Worm (Caenorhabditis elegans) whole organism, young adult: Measurements from ENCODE around the gene rpl-7A.

Experiments
- B0035.1 ChIP-seq: sonication (generic microtip); optimal IDR thresholded peaks from 2 replicates; lab custom pipeline; 2016; ENCODE audit warnings: missing genetic modification characterization, mild to moderate bottlenecking, missing compliant biosample characterization, missing genotype, missing genetic modification reagents
- D2030.7 ChIP-seq: fragments of 200-800 bp; sonication (Bioruptor generic); IDR thresholded peaks from 2 replicates; pipeline ENCODE4 v1.3.6; 2022; ENCODE audit warnings: missing genetic modification reagents, missing genetic modification characterization, missing compliant biosample characterization
- F22D6.2 ChIP-seq: sonication (generic microtip); optimal IDR thresholded peaks from 2 replicates; lab custom pipeline; 2016; ENCODE audit warnings: mild to moderate bottlenecking, missing genetic modification characterization, missing compliant biosample characterization
- F23B12.7 ChIP-seq: sonication (generic microtip); optimal IDR thresholded peaks from 2 replicates; lab custom pipeline; 2017; ENCODE audit warnings: missing genetic modification characterization, mild to moderate bottlenecking, missing compliant biosample characterization, antibody characterized with exemption, moderate library complexity; ENCODE audit not compliant: insufficient read depth
- F39B2.1 ChIP-seq: fragments of 200-800 bp; sonication (Bioruptor generic); IDR thresholded peaks from 2 replicates; pipeline ENCODE4 v1.3.6; 2022; ENCODE audit warnings: missing genetic modification reagents, missing genetic modification characterization, missing compliant biosample characterization
- F57C9.4 ChIP-seq: sonication (generic microtip); optimal IDR thresholded peaks from 2 replicates; lab custom pipeline; 2017; ENCODE audit warnings: mild to moderate bottlenecking, missing genetic modification characterization, missing compliant biosample characterization
- K11D2.4 ChIP-seq: fragments of 200-800 bp; sonication (Bioruptor generic); IDR thresholded peaks from 2 replicates; pipeline ENCODE4 v1.3.6; 2022; ENCODE audit warnings: missing genetic modification reagents, missing genetic modification characterization, missing compliant biosample characterization
- T07F8.4 ChIP-seq: sonication (generic microtip); optimal IDR thresholded peaks from 2 replicates; lab custom pipeline; 2016; ENCODE audit warnings: mild to moderate bottlenecking, missing genetic modification characterization, moderate library complexity, missing compliant biosample characterization
- Y53G8AR.9 ChIP-seq: fragments of 200-800 bp; sonication (Bioruptor generic); conservative IDR thresholded peaks from 2 replicates; pipeline ENCODE4 v1.3.6; 2022; ENCODE audit warnings: missing genetic modification reagents, missing genetic modification characterization, missing compliant biosample characterization
- Y95B8A.8 ChIP-seq: fragments of 200-800 bp; sonication (Bioruptor generic); IDR thresholded peaks from 2 replicates; pipeline ENCODE4 v1.3.6; 2022; ENCODE audit warnings: missing genetic modification reagents, missing genetic modification characterization, missing compliant biosample characterization
- ZK185.1 ChIP-seq: sonication (generic microtip); optimal IDR thresholded peaks from 2 replicates; lab custom pipeline; 2016; ENCODE audit warnings: mild to moderate bottlenecking, missing genetic modification characterization, missing compliant biosample characterization; ENCODE audit not compliant: poor library complexity, severe bottlenecking
- aptf-2 ChIP-seq: fragments of 200-800 bp; sonication (Bioruptor generic); conservative IDR thresholded peaks from 2 replicates; pipeline ENCODE4 v1.3.6; 2022; ENCODE audit warnings: missing genetic modification reagents, missing genetic modification characterization, missing compliant biosample characterization
- athp-1 ChIP-seq: sonication (generic microtip); optimal IDR thresholded peaks from 2 replicates; lab custom pipeline; 2017; ENCODE audit warnings: mild to moderate bottlenecking, missing genetic modification characterization, missing compliant biosample characterization
- attf-5 ChIP-seq: fragments of 200-800 bp; sonication (Bioruptor generic); optimal IDR thresholded peaks from 2 replicates; lab custom pipeline; 2018; ENCODE audit warnings: mild to moderate bottlenecking, missing genetic modification characterization, missing compliant biosample characterization
- ceh-91 ChIP-seq: fragments of 200-800 bp; sonication (Bioruptor generic); IDR thresholded peaks from 2 replicates; pipeline ENCODE4 v1.3.6; 2022; ENCODE audit warnings: missing genetic modification reagents, missing genetic modification characterization, missing compliant biosample characterization
- die-1 ChIP-seq: sonication (generic microtip); optimal IDR thresholded peaks from 2 replicates; lab custom pipeline; 2016; ENCODE audit warnings: missing genotype, mild to moderate bottlenecking, missing genetic modification characterization, missing compliant biosample characterization
- dpff-1 ChIP-seq: sonication (generic microtip); optimal IDR thresholded peaks from 2 replicates; lab custom pipeline; 2017; ENCODE audit warnings: mild to moderate bottlenecking, missing genetic modification characterization, missing compliant biosample characterization
- egrh-3 ChIP-seq: fragments of 200-800 bp; sonication (Bioruptor generic); IDR thresholded peaks from 2 replicates; pipeline ENCODE4 v1.3.6; 2022; ENCODE audit warnings: missing genetic modification reagents, missing genetic modification characterization, missing compliant biosample characterization
- gei-17 ChIP-seq: fragments of 200-800 bp; sonication (Bioruptor generic); optimal IDR thresholded peaks from 2 replicates; lab custom pipeline; 2018; ENCODE audit warnings: mild to moderate bottlenecking, missing genetic modification characterization, missing compliant biosample characterization
- him-1 ChIP-seq: sonication (generic microtip); optimal IDR thresholded peaks from 2 replicates; lab custom pipeline; 2016; ENCODE audit warnings: missing genotype, missing genetic modification reagents, missing genetic modification characterization, missing compliant biosample characterization
- hlh-12 ChIP-seq: sonication (generic microtip); optimal IDR thresholded peaks from 2 replicates; lab custom pipeline; 2016; ENCODE audit warnings: missing genetic modification characterization, missing compliant biosample characterization
- hlh-26 ChIP-seq: fragments of 200-800 bp; sonication (Bioruptor generic); conservative IDR thresholded peaks from 2 replicates; pipeline ENCODE4 v1.3.6; 2022; ENCODE audit warnings: missing genetic modification reagents, missing genetic modification characterization, missing compliant biosample characterization
- hmg-1.2 ChIP-seq: fragments of 200-800 bp; sonication (Bioruptor generic); IDR thresholded peaks from 2 replicates; pipeline ENCODE4 v1.3.6; 2022; ENCODE audit warnings: missing genetic modification reagents, missing genetic modification characterization, missing compliant biosample characterization
- hmg-20 ChIP-seq: fragments of 200-800 bp; sonication (Bioruptor generic); IDR thresholded peaks from 2 replicates; pipeline ENCODE4 v1.3.6; 2022; ENCODE audit warnings: missing genetic modification reagents, missing genetic modification characterization, missing compliant biosample characterization
- hrde-1 ChIP-seq: sonication (generic microtip); optimal IDR thresholded peaks from 2 replicates; lab custom pipeline; 2016; ENCODE audit warnings: missing genetic modification characterization, mild to moderate bottlenecking, missing compliant biosample characterization, moderate library complexity, missing genotype, missing genetic modification reagents, borderline replicate concordance
- hsf-1 ChIP-seq: fragments of 200-800 bp; sonication (Bioruptor generic); IDR thresholded peaks from 2 replicates; pipeline ENCODE4 v1.3.6; 2022; ENCODE audit warnings: missing genetic modification reagents, missing genetic modification characterization, missing compliant biosample characterization
- let-607 ChIP-seq, 2 experiments: fragments of 200-800 bp in 1 of 2; sonication (Bioruptor generic) in 1 of 2; sonication (generic microtip) in 1 of 2; optimal IDR thresholded peaks; 2 replicates each; lab custom pipeline; 2016 to 2018; ENCODE audit warnings: mild to moderate bottlenecking in 2 of 2, missing compliant biosample characterization in 2 of 2, missing genetic modification characterization in 2 of 2, moderate library complexity in 2 of 2, missing genotype in 1 of 2
- lin-54 ChIP-seq: fragments of 200-800 bp; sonication (Bioruptor generic); optimal IDR thresholded peaks from 2 replicates; lab custom pipeline; 2018; ENCODE audit warnings: mild to moderate bottlenecking, missing genetic modification characterization, missing compliant biosample characterization
- lsy-27 ChIP-seq: sonication (generic microtip); optimal IDR thresholded peaks from 2 replicates; lab custom pipeline; 2017; ENCODE audit warnings: missing genetic modification characterization, mild to moderate bottlenecking, missing compliant biosample characterization, antibody characterized with exemption, missing genotype, borderline replicate concordance; ENCODE audit not compliant: insufficient read depth
- madf-6 ChIP-seq: fragments of 200-800 bp; sonication (Bioruptor generic); IDR thresholded peaks from 2 replicates; pipeline ENCODE4 v1.3.6; 2022; ENCODE audit warnings: missing genetic modification reagents, missing genetic modification characterization, missing compliant biosample characterization
- madf-8 ChIP-seq: fragments of 200-800 bp; sonication (Bioruptor generic); conservative IDR thresholded peaks from 2 replicates; pipeline ENCODE4 v1.3.6; 2022; ENCODE audit warnings: missing genetic modification reagents, missing genetic modification characterization, missing compliant biosample characterization
- mes-4 ChIP-seq: sonication (generic microtip); optimal IDR thresholded peaks from 2 replicates; lab custom pipeline; 2016; ENCODE audit warnings: missing genotype, missing genetic modification characterization, missing compliant biosample characterization
- nhr-80 ChIP-seq: sonication (generic microtip); optimal IDR thresholded peaks from 2 replicates; lab custom pipeline; 2016; ENCODE audit warnings: missing genetic modification characterization, missing compliant biosample characterization
- rcor-1 ChIP-seq: fragments of 200-800 bp; sonication (Bioruptor generic); IDR thresholded peaks from 2 replicates; pipeline ENCODE4 v1.3.6; 2022; ENCODE audit warnings: missing genetic modification reagents, missing genetic modification characterization, missing compliant biosample characterization
- sea-2 ChIP-seq: fragments of 200-800 bp; sonication (Bioruptor generic); IDR thresholded peaks from 2 replicates; pipeline ENCODE4 v1.3.6; 2022; ENCODE audit warnings: missing genetic modification characterization, missing compliant biosample characterization
- snpc-3.4 ChIP-seq: sonication (generic microtip); optimal IDR thresholded peaks from 2 replicates; lab custom pipeline; 2017; ENCODE audit warnings: missing genetic modification characterization, mild to moderate bottlenecking, missing compliant biosample characterization, antibody characterized with exemption, moderate library complexity, missing genotype, missing genetic modification reagents
- snpc-4 ChIP-seq, 5 experiments: fragments of 150-350 bp in 1 of 5; sonication (generic microtip) in 4 of 5; optimal IDR thresholded peaks; 2 replicates each; lab custom pipeline; 2014 to 2018; ENCODE audit warnings: missing genetic modification characterization in 5 of 5, missing biosample characterization in 3 of 5, antibody characterized with exemption in 2 of 5, mild to moderate bottlenecking in 2 of 5, missing compliant biosample characterization in 2 of 5, missing genotype in 2 of 5, moderate library complexity in 2 of 5, missing genetic modification reagents in 1 of 5
- somi-1 ChIP-seq: fragments of 200-800 bp; sonication (Bioruptor generic); optimal IDR thresholded peaks from 2 replicates; lab custom pipeline; 2018; ENCODE audit warnings: mild to moderate bottlenecking, missing genetic modification characterization, missing compliant biosample characterization
- tlf-1 ChIP-seq: fragments of 200-800 bp; sonication (Bioruptor generic); optimal IDR thresholded peaks from 2 replicates; lab custom pipeline; 2018; ENCODE audit warnings: mild to moderate bottlenecking, missing genetic modification characterization, missing compliant biosample characterization
- zfh-2 ChIP-seq: fragments of 200-800 bp; sonication (Bioruptor generic); conservative IDR thresholded peaks from 2 replicates; pipeline ENCODE4 v1.3.6; 2022; ENCODE audit warnings: missing genetic modification reagents, missing genetic modification characterization, missing compliant biosample characterization
- zim-3 ChIP-seq: sonication (generic microtip); optimal IDR thresholded peaks from 2 replicates; lab custom pipeline; 2017; ENCODE audit warnings: mild to moderate bottlenecking, missing genetic modification characterization, moderate library complexity, missing compliant biosample characterization
- ztf-25 ChIP-seq: fragments of 200-800 bp; sonication (Bioruptor generic); IDR thresholded peaks from 2 replicates; pipeline ENCODE4 v1.3.6; 2022; ENCODE audit warnings: missing genetic modification reagents, missing genetic modification characterization, missing compliant biosample characterization
- ztf-6 ChIP-seq: fragments of 200-800 bp; sonication (Bioruptor generic); IDR thresholded peaks from 2 replicates; pipeline ENCODE4 v1.3.6; 2022; ENCODE audit warnings: missing genetic modification reagents, missing genetic modification characterization, missing compliant biosample characterization

rpl-7A gene

ce11 chrIV:4395555-4395954 is 5.2 kb upstream of the rpl-7A start:
- no peak for TF ChIP-seq die-1 (tag; lab: Kevin White, UChicago)
- no peak for TF ChIP-seq ceh-91 (GFP tag; lab: Robert Waterston, UW)
- TF ChIP-seq lsy-27 (tag; lab: Kevin White, UChicago): no peak
- TF ChIP-seq hlh-12 (tag; lab: Kevin White, UChicago): no peak
- TF ChIP-seq zim-3 (tag; lab: Kevin White, UChicago): no peak
- TF ChIP-seq hmg-20: no peak
- no peak for TF ChIP-seq lin-54 (GFP tag; lab: Kevin White, UChicago)
- TF ChIP-seq rcor-1: no peak
- no peak for TF ChIP-seq ztf-6
- TF ChIP-seq T07F8.4: no peak
- TF ChIP-seq B0035.1: no peak
- TF ChIP-seq dpff-1: no peak
- TF ChIP-seq ztf-25 (GFP tag; lab: Robert Waterston, UW): no peak
- no peak for TF ChIP-seq ZK185.1 (tag; lab: Kevin White, UChicago)
- TF ChIP-seq F57C9.4 (tag; lab: Kevin White, UChicago): no peak
- TF ChIP-seq sea-2 (GFP tag; lab: Robert Waterston, UW): no peak
- TF ChIP-seq him-1 (tag; lab: Kevin White, UChicago): no peak
- no peak for TF ChIP-seq D2030.7 (GFP tag; lab: Robert Waterston, UW)

ce11 chrIV:4393942-4394460 is 3.6 kb upstream of the rpl-7A start, which contains the start of gene ell-1:
ell-1 (plus strand) TSS chrIV:4394410.
- TF ChIP-seq hmg-1.2 (GFP tag; lab: Robert Waterston, UW): peak; percentile 29; the same call in 1 of the 2 replicates
- TF ChIP-seq nhr-80 (tag; lab: Kevin White, UChicago): peak; percentile 96
- TF ChIP-seq Y95B8A.8 (GFP tag; lab: Robert Waterston, UW): no peak
- TF ChIP-seq attf-5 (GFP tag; lab: Kevin White, UChicago): peak; percentile 36
- TF ChIP-seq egrh-3 (GFP tag; lab: Robert Waterston, UW): no peak
- peak in 1 of 2 experiments; percentile 51 for TF ChIP-seq let-607 (tag; optimal IDR thresholded peaks at IDR 0.05; lab: Kevin White, UChicago)
- peak; percentile 61; the same call in 1 of the 2 replicates for TF ChIP-seq zfh-2

DNA sequence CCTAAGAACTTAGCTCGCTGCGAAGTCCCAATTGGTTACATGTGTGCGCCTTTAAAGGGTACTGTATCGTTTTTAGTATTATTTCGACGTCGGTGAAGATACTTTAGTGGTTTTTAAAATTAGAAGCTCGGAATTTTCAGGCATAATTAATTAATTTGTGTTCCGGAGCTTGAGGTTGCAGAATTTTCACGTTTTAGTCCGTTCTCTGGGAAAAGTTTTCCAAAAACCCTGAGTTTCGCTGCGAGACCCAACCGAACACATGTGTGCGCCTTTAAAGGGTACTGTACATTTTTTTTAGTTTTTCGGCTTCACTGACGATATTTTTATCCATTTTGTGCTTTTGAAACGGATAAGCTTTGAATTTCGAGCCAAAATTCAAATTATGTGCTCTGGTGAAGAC is 3.1 kb upstream of the rpl-7A start:
- TF ChIP-seq madf-8 (GFP tag; lab: Robert Waterston, UW) (peak; percentile 69), madf-6 (peak; percentile 89), F22D6.2 (tag; lab: Kevin White, UChicago) (no peak), Y53G8AR.9 (GFP tag; lab: Robert Waterston, UW) (peak; percentile 41; the same call in 1 of the 2 replicates), lin-54 (GFP tag; lab: Kevin White, UChicago) (peak; percentile 27), gei-17 (GFP tag; lab: Kevin White, UChicago) (no peak), somi-1 (GFP tag; lab: Kevin White, UChicago) (no peak), F39B2.1 (GFP tag; lab: Robert Waterston, UW) (no peak), tlf-1 (GFP tag; lab: Kevin White, UChicago) (peak; percentile 32), snpc-4 (GFP tag; optimal IDR thresholded peaks at IDR 0.05; lab: Kevin White, UChicago) (peak; percentile 6), snpc-4 (tag; optimal IDR thresholded peaks at IDR 0.05; lab: Kevin White, UChicago) (peak in 1 of 4 experiments; percentile 56), die-1 (tag; lab: Kevin White, UChicago) (no peak), Y95B8A.8 (GFP tag; lab: Robert Waterston, UW) (peak; percentile 71; the same call in 1 of the 2 replicates), hrde-1 (peak; percentile 49), hsf-1 (GFP tag; lab: Robert Waterston, UW) (peak; percentile 48; the same call in 1 of the 2 replicates), aptf-2 (GFP tag; lab: Robert Waterston, UW) (0 out of 2 replicates have a peak, but pooled peaks have one; percentile 18), F23B12.7 (tag; lab: Kevin White, UChicago) (no peak), K11D2.4 (no peak), hlh-12 (tag; lab: Kevin White, UChicago) (no peak), him-1 (tag; lab: Kevin White, UChicago) (peak; percentile 15), hlh-26 (no peak), B0035.1 (no peak), athp-1 (peak; percentile 1), snpc-3.4 (peak; percentile 14), mes-4 (tag; lab: Kevin White, UChicago) (no peak), D2030.7 (GFP tag; lab: Robert Waterston, UW) (peak; percentile 75)
